Fruit fly (Drosophila melanogaster): Measurements from ENCODE around the gene Alg7.

dm6 chr2L:13135929-13136328 is 43.1 kb upstream of the Alg7 start:
- TF ChIP-seq h (optimal IDR thresholded peaks at IDR 0.05) (no peak), ttk (optimal IDR thresholded peaks at IDR 0.05) (no peak), Myc (optimal IDR thresholded peaks at IDR 0.05) (no peak), psq (optimal IDR thresholded peaks at IDR 0.05) (no peak), Sin3A (optimal IDR thresholded peaks at IDR 0.05) (no peak), insv (optimal IDR thresholded peaks at IDR 0.05) (no peak)
